Fruit fly (Drosophila melanogaster): ENCODE measurements around the gene CG32262.
A peak's percentile ranks its signal among the peaks of the same experiment; 100 is the strongest.

Gene CG32262

dm6 chr3L:3760395-3760997, 49.5 kb downstream of the CG32262 start (continued):
- no peak for TF ChIP-seq oc (tag; optimal IDR thresholded peaks at IDR 0.05)
- TF ChIP-seq Blimp-1 (GFP tag; optimal IDR thresholded peaks at IDR 0.05): no peak
- TF ChIP-seq caup (GFP tag; optimal IDR thresholded peaks at IDR 0.05; ENCODE audit: severe bottlenecking): peak; percentile 30
- peak; percentile 21 for TF ChIP-seq CG6854 (GFP tag; optimal IDR thresholded peaks at IDR 0.05)
- TF ChIP-seq nerfin-2 (GFP tag; IDR thresholded peaks at IDR 0.05; ENCODE audit: partially characterized antibody): no peak
- TF ChIP-seq BtbVII (GFP tag; optimal IDR thresholded peaks at IDR 0.05): peak; percentile 20
- TF ChIP-seq CG12391 (tag; optimal IDR thresholded peaks at IDR 0.05): peak; percentile 28
- no peak for TF ChIP-seq Oaz (GFP tag; IDR thresholded peaks at IDR 0.05)
- TF ChIP-seq zfh1 (GFP tag; IDR thresholded peaks at IDR 0.05): peak; percentile 46; the same call in 1 of the 3 replicates
- TF ChIP-seq Med (GFP tag): peak; percentile 80
- TF ChIP-seq Ravus (GFP tag; IDR thresholded peaks at IDR 0.05): no peak; the same call in 1 of the 2 replicates
- no peak for TF ChIP-seq insv (GFP tag; optimal IDR thresholded peaks at IDR 0.05)
- no peak for TF ChIP-seq CG8290 (GFP tag; optimal IDR thresholded peaks at IDR 0.05)
- TF ChIP-seq CG8290 (tag; optimal IDR thresholded peaks at IDR 0.05): peak in 1 of 2 experiments; percentile 43
- no peak for TF ChIP-seq ssp (GFP tag; IDR thresholded peaks at IDR 0.05)
- TF ChIP-seq Dip3 (GFP tag; optimal IDR thresholded peaks at IDR 0.05): no peak
- TF ChIP-seq CG1024 (GFP tag; IDR thresholded peaks at IDR 0.05): no peak
- TF ChIP-seq stwl (tag; optimal IDR thresholded peaks at IDR 0.05): no peak
- peak; percentile 79 for TF ChIP-seq D19A (tag; optimal IDR thresholded peaks at IDR 0.05)
- TF ChIP-seq gem (tag; optimal IDR thresholded peaks at IDR 0.05): peak; percentile 45
- TF ChIP-seq TFAM (GFP tag; optimal IDR thresholded peaks at IDR 0.05): no peak
- TF ChIP-seq pum (GFP tag; optimal IDR thresholded peaks at IDR 0.05): no peak
- TF ChIP-seq ro (GFP tag; IDR thresholded peaks at IDR 0.05): no peak
- no peak for TF ChIP-seq GATAe (GFP tag; conservative IDR thresholded peaks at IDR 0.05)
- no peak for TF ChIP-seq ara (GFP tag; IDR thresholded peaks at IDR 0.05)
- no peak for TF ChIP-seq her (GFP tag; optimal IDR thresholded peaks at IDR 0.05)
- peak in 1 of 2 experiments; percentile 15 for TF ChIP-seq chif (GFP tag; optimal IDR thresholded peaks at IDR 0.05)
- TF ChIP-seq CG2116 (GFP tag; optimal IDR thresholded peaks at IDR 0.05): no peak
- no peak for TF ChIP-seq Hey (tag; optimal IDR thresholded peaks at IDR 0.05)
- no peak for TF ChIP-seq MTF-1 (GFP tag; optimal IDR thresholded peaks at IDR 0.05; ENCODE audit: borderline replicate concordance)
- TF ChIP-seq cato (GFP tag; optimal IDR thresholded peaks at IDR 0.05; ENCODE audit: borderline replicate concordance): no peak
- no peak for TF ChIP-seq fd3F (GFP tag; optimal IDR thresholded peaks at IDR 0.05)
- TF ChIP-seq CG11695 (GFP tag; IDR thresholded peaks at IDR 0.05): no peak; the same call in 2 of the 3 replicates
- no peak for TF ChIP-seq jing (GFP tag; optimal IDR thresholded peaks at IDR 0.05)
- TF ChIP-seq psq (GFP tag; optimal IDR thresholded peaks at IDR 0.05): no peak
- TF ChIP-seq vvl (GFP tag; IDR thresholded peaks at IDR 0.05): peak; percentile 20; the same call in 1 of the 2 replicates
- peak; percentile 28 for TF ChIP-seq sug (tag; optimal IDR thresholded peaks at IDR 0.05)
- TF ChIP-seq crp (GFP tag; optimal IDR thresholded peaks at IDR 0.05): no peak
- TF ChIP-seq nom (GFP tag; optimal IDR thresholded peaks at IDR 0.05): no peak
- no peak for TF ChIP-seq CG2129 (GFP tag; IDR thresholded peaks at IDR 0.05; ENCODE audit: partially characterized antibody)
- TF ChIP-seq sima (GFP tag; optimal IDR thresholded peaks at IDR 0.05): no peak
- TF ChIP-seq sr (GFP tag; IDR thresholded peaks at IDR 0.05): peak; percentile 56; the same call in 2 of the 3 replicates
- no peak for TF ChIP-seq HHEX (GFP tag; optimal IDR thresholded peaks at IDR 0.05)
- TF ChIP-seq schlank (tag; optimal IDR thresholded peaks at IDR 0.05): peak; percentile 25
- TF ChIP-seq fd96Cb (tag; optimal IDR thresholded peaks at IDR 0.05): no peak
- no peak for TF ChIP-seq Scr (GFP tag; IDR thresholded peaks at IDR 0.05; ENCODE audit: partially characterized antibody)
- TF ChIP-seq Doc3 (GFP tag; IDR thresholded peaks at IDR 0.05; ENCODE audit: partially characterized antibody): no peak
- no peak for TF ChIP-seq Dfd (GFP tag; optimal IDR thresholded peaks at IDR 0.05)
- peak; percentile 11 for TF ChIP-seq Fer3 (tag; optimal IDR thresholded peaks at IDR 0.05)
